Worm (Caenorhabditis elegans): ENCODE data around the gene clec-27.

clec-27 gene

ce11 chrV:16832865-16833264 lies 21.6 kb upstream of the clec-27 start, which contains the start of gene phy-3:
Gene phy-3 (plus strand): TSS chrV:16833165.
- no peak for TF ChIP-seq zip-5 (tag; optimal IDR thresholded peaks at IDR 0.05)
- no peak for TF ChIP-seq ceh-2 (tag; optimal IDR thresholded peaks at IDR 0.05)
- no peak for TF ChIP-seq pros-1 (tag; optimal IDR thresholded peaks at IDR 0.05)
- TF ChIP-seq ahr-1 (tag; optimal IDR thresholded peaks at IDR 0.05) = no peak
- no peak for TF ChIP-seq elt-4 (tag; optimal IDR thresholded peaks at IDR 0.05)
- no peak for TF ChIP-seq tbx-2 (tag; optimal IDR thresholded peaks at IDR 0.05)
- TF ChIP-seq fkh-10 (GFP tag; optimal IDR thresholded peaks at IDR 0.05) = no peak
- no peak for TF ChIP-seq rnt-1 (tag; optimal IDR thresholded peaks at IDR 0.05)
- no peak for TF ChIP-seq ceh-18 (tag; optimal IDR thresholded peaks at IDR 0.05)
- no peak for TF ChIP-seq lin-11 (tag; optimal IDR thresholded peaks at IDR 0.05)
- no peak for TF ChIP-seq ztf-16 (tag; optimal IDR thresholded peaks at IDR 0.05)
- TF ChIP-seq nhr-11 (tag; optimal IDR thresholded peaks at IDR 0.05) = no peak
- TF ChIP-seq npax-4 (tag; optimal IDR thresholded peaks at IDR 0.05) = no peak
- TF ChIP-seq sox-4 (tag; optimal IDR thresholded peaks at IDR 0.05) = no peak
- TF ChIP-seq ceh-34 (tag; optimal IDR thresholded peaks at IDR 0.05) = no peak

ce11 chrV:16833672-16834071 lies 20.8 kb upstream of the clec-27 start:
- no peak for TF ChIP-seq tbx-7 (tag; optimal IDR thresholded peaks at IDR 0.05)
- no peak for TF ChIP-seq ceh-2 (tag; optimal IDR thresholded peaks at IDR 0.05)
- no peak for TF ChIP-seq sox-4 (tag; optimal IDR thresholded peaks at IDR 0.05)
- TF ChIP-seq unc-3 (GFP tag; conservative IDR thresholded peaks at IDR 0.05) = no peak
- TF ChIP-seq unc-3 (tag; optimal IDR thresholded peaks at IDR 0.05) = no peak
- no peak for TF ChIP-seq mec-3 (tag; optimal IDR thresholded peaks at IDR 0.05; ENCODE audit: borderline replicate concordance)

ce11 chrV:16834989-16835388 lies 19.4 kb upstream of the clec-27 start, which contains the start of gene tni-3:
Gene tni-3 (minus strand): TSS chrV:16835128.
- no peak for TF ChIP-seq ztf-16 (tag; optimal IDR thresholded peaks at IDR 0.05)
- no peak for TF ChIP-seq K09A11.1 (tag; optimal IDR thresholded peaks at IDR 0.05; ENCODE audit: insufficient read depth)
- no peak for TF ChIP-seq ahr-1 (tag; optimal IDR thresholded peaks at IDR 0.05)
- TF ChIP-seq sox-2 (GFP tag; IDR thresholded peaks at IDR 0.05) = no peak
- TF ChIP-seq nhr-232 (tag; optimal IDR thresholded peaks at IDR 0.05) = no peak
- no peak for TF ChIP-seq hlh-8 (tag; optimal IDR thresholded peaks at IDR 0.05)
- TF ChIP-seq elt-4 (tag; optimal IDR thresholded peaks at IDR 0.05) = no peak
- no peak for TF ChIP-seq eyg-1 (tag; optimal IDR thresholded peaks at IDR 0.05)
- no peak for TF ChIP-seq ceh-6 (GFP tag; optimal IDR thresholded peaks at IDR 0.05)
- no peak for TF ChIP-seq lin-11 (tag; optimal IDR thresholded peaks at IDR 0.05)

ce11 chrV:16836100-16836499 lies 18.3 kb upstream of the clec-27 start:
- TF ChIP-seq ceh-18 (tag; optimal IDR thresholded peaks at IDR 0.05) (peak; percentile 7), rnt-1 (tag; optimal IDR thresholded peaks at IDR 0.05) (no peak), ceh-34 (tag; optimal IDR thresholded peaks at IDR 0.05) (peak; percentile 56)

- TF ChIP-seq ceh-6 (GFP tag; optimal IDR thresholded peaks at IDR 0.05) (no peak), sox-2 (GFP tag; IDR thresholded peaks at IDR 0.05) (no peak), ceh-48 (tag; optimal IDR thresholded peaks at IDR 0.05) (no peak), C08G9.2 (tag; optimal IDR thresholded peaks at IDR 0.05) (no peak), pha-2 (tag; optimal IDR thresholded peaks at IDR 0.05) (no peak), hlh-30 (tag; optimal IDR thresholded peaks at IDR 0.05; ENCODE audit: insufficient read depth) (no peak), elt-2 (tag; optimal IDR thresholded peaks at IDR 0.05) (no peak), pros-1 (tag; optimal IDR thresholded peaks at IDR 0.05) (no peak), elt-4 (tag; optimal IDR thresholded peaks at IDR 0.05) (no peak), ets-4 (tag; optimal IDR thresholded peaks at IDR 0.05) (no peak), unc-42 (tag; optimal IDR thresholded peaks at IDR 0.05) (no peak), tbx-2 (tag; optimal IDR thresholded peaks at IDR 0.05) (no peak), fkh-6 (tag; optimal IDR thresholded peaks at IDR 0.05) (no peak), ceh-30 (tag; optimal IDR thresholded peaks at IDR 0.05) (no peak), lim-6 (tag; optimal IDR thresholded peaks at IDR 0.05) (no peak), ceh-14 (tag; optimal IDR thresholded peaks at IDR 0.05) (no peak), lin-11 (tag; optimal IDR thresholded peaks at IDR 0.05) (no peak), ceh-9 (tag; optimal IDR thresholded peaks at IDR 0.05) (no peak)
Observed at ce11 chrV:16838435-16838834, 16.0 kb upstream of the clec-27 start.
